Worm (Caenorhabditis elegans): ENCODE results near the gene C13F10.7.

The C13F10.7 gene

ce11 chrV:7175201-7175600, 47.9 kb downstream of the C13F10.7 start, which contains the start of gene lgc-39:
Gene lgc-39, plus strand, starts transcription at chrV:7175501.
- TF ChIP-seq nhr-21 (tag; optimal IDR thresholded peaks at IDR 0.05) (no peak), lsy-2 (tag; optimal IDR thresholded peaks at IDR 0.05) (no peak), mab-5 (tag; optimal IDR thresholded peaks at IDR 0.05) (no peak), nhr-25 (tag; optimal IDR thresholded peaks at IDR 0.05) (no peak), F13H6.1 (tag; optimal IDR thresholded peaks at IDR 0.05) (no peak), sma-3 (GFP tag; optimal IDR thresholded peaks at IDR 0.05) (no peak), nhr-12 (tag; optimal IDR thresholded peaks at IDR 0.05) (no peak), R02D3.7 (tag; optimal IDR thresholded peaks at IDR 0.05) (no peak), skn-1 (tag; optimal IDR thresholded peaks at IDR 0.05) (no peak), sma-9 (GFP tag; optimal IDR thresholded peaks at IDR 0.05) (no peak), sma-9 (tag; optimal IDR thresholded peaks at IDR 0.05) (no peak)
